Worm (Caenorhabditis elegans) whole organism, L4 larva: ENCODE results near the gene srz-102.
A peak's percentile ranks its signal among the peaks of the same experiment; 100 is the strongest.

Experiments used
- F26F4.8 ChIP-seq: fragments of 200-800 bp; sonication (Bioruptor generic); conservative IDR thresholded peaks from 2 replicates; pipeline ENCODE4 v1.3.6; 2022; ENCODE audit warnings: missing genetic modification characterization, missing compliant biosample characterization
- F49E8.2 ChIP-seq: sonication (generic microtip); optimal IDR thresholded peaks from 2 replicates; lab custom pipeline; 2016; ENCODE audit warnings: missing compliant biosample characterization, mild to moderate bottlenecking, missing genetic modification characterization, borderline replicate concordance
- T20F7.1 ChIP-seq: fragments of 200-800 bp; sonication (Bioruptor generic); optimal IDR thresholded peaks from 2 replicates; lab custom pipeline; 2018; ENCODE audit warnings: mild to moderate bottlenecking, missing genetic modification characterization, missing compliant biosample characterization
- T26A8.4 ChIP-seq: fragments of 200-800 bp; sonication (Bioruptor generic); IDR thresholded peaks from 2 replicates; pipeline ENCODE4 v1.3.6; 2022; ENCODE audit warnings: missing genetic modification characterization, missing compliant biosample characterization
- Y105C5A.15 ChIP-seq: fragments of 200-800 bp; sonication (Bioruptor generic); IDR thresholded peaks from 2 replicates; pipeline ENCODE4 v1.3.6; 2022; ENCODE audit warnings: missing genetic modification characterization, missing compliant biosample characterization
- Y48G9A.11 ChIP-seq: fragments of 200-800 bp; sonication (Bioruptor generic); IDR thresholded peaks from 2 replicates; pipeline ENCODE4 v1.3.6; 2022; ENCODE audit warnings: missing genetic modification reagents, missing genetic modification characterization, missing compliant biosample characterization
- Y5F2A.4 ChIP-seq: fragments of 200-800 bp; sonication (Bioruptor generic); optimal IDR thresholded peaks from 2 replicates; lab custom pipeline; 2018; ENCODE audit warnings: mild to moderate bottlenecking, missing genetic modification characterization, missing compliant biosample characterization
- aha-1 ChIP-seq: fragments of 150-350 bp; peaks from one replicate; lab custom pipeline; 2014; ENCODE audit warnings: missing biosample characterization, missing genetic modification characterization
- aly-2 ChIP-seq: sonication (generic microtip); optimal IDR thresholded peaks from 2 replicates; lab custom pipeline; 2018; ENCODE audit warnings: missing biosample characterization, missing genetic modification characterization
- arid-1 ChIP-seq: fragments of 200-800 bp; sonication (Bioruptor generic); conservative IDR thresholded peaks from 2 replicates; pipeline ENCODE4 v1.3.6; 2022; ENCODE audit warnings: missing genetic modification reagents, missing genetic modification characterization, missing compliant biosample characterization
- attf-4 ChIP-seq: sonication (generic microtip); optimal IDR thresholded peaks from 3 replicates; lab custom pipeline; 2017; ENCODE audit warnings: missing biosample characterization, missing genetic modification characterization
- ceh-20 ChIP-seq: fragments of 200-800 bp; sonication (Bioruptor generic); IDR thresholded peaks from 2 replicates; pipeline ENCODE4 v1.3.6; 2022; ENCODE audit warnings: missing genetic modification reagents, missing genetic modification characterization, missing compliant biosample characterization
- ceh-28 ChIP-seq: fragments of 150-350 bp; optimal IDR thresholded peaks from 2 replicates; lab custom pipeline; 2014; ENCODE audit warnings: missing biosample characterization, missing genetic modification reagents, missing genetic modification characterization
- ceh-82 ChIP-seq: sonication (generic microtip); optimal IDR thresholded peaks from 2 replicates; lab custom pipeline; 2017; ENCODE audit warnings: missing biosample characterization, missing genetic modification characterization
- ces-1 ChIP-seq: fragments of 150-350 bp; sonication (generic microtip); optimal IDR thresholded peaks from 4 replicates; lab custom pipeline; 2014; ENCODE audit warnings: missing biosample characterization, missing genetic modification reagents, missing genetic modification characterization
- daf-12 ChIP-seq: fragments of 150-350 bp; optimal IDR thresholded peaks from 2 replicates; lab custom pipeline; 2014; ENCODE audit warnings: missing biosample characterization, missing genetic modification reagents, missing genetic modification characterization
- daf-16 ChIP-seq, 3 experiments: sonication (generic microtip); optimal IDR thresholded peaks; 2 replicates each; lab custom pipeline; 2016 to 2017; ENCODE audit warnings: missing genetic modification characterization in 3 of 3, missing genetic modification reagents in 3 of 3, mild to moderate bottlenecking in 2 of 3, missing compliant biosample characterization in 2 of 3, missing biosample characterization in 1 of 3, moderate library complexity in 1 of 3
- daf-8 ChIP-seq: fragments of 200-800 bp; sonication (Bioruptor generic); IDR thresholded peaks from 2 replicates; pipeline ENCODE4 v1.3.6; 2022; ENCODE audit warnings: missing genetic modification characterization, missing compliant biosample characterization
- dmd-6 ChIP-seq: fragments of 200-800 bp; sonication (Bioruptor generic); IDR thresholded peaks from 2 replicates; pipeline ENCODE4 v1.3.6; 2022; ENCODE audit warnings: missing genetic modification reagents, missing genetic modification characterization, missing compliant biosample characterization
- duxl-1 ChIP-seq: sonication (generic microtip); optimal IDR thresholded peaks from 2 replicates; lab custom pipeline; 2016; ENCODE audit warnings: mild to moderate bottlenecking, missing genetic modification characterization, moderate library complexity, missing compliant biosample characterization; ENCODE audit not compliant: poor library complexity
- egl-27 ChIP-seq: sonication (generic microtip); optimal IDR thresholded peaks from 3 replicates; lab custom pipeline; 2017; ENCODE audit warnings: missing biosample characterization, missing genetic modification reagents, missing genetic modification characterization
- egl-43 ChIP-seq: fragments of 200-800 bp; sonication (Bioruptor generic); IDR thresholded peaks from 2 replicates; pipeline ENCODE4 v1.3.6; 2022; ENCODE audit warnings: missing genetic modification reagents, missing genetic modification characterization, missing compliant biosample characterization
- fkh-10 ChIP-seq: fragments of 150-350 bp; optimal IDR thresholded peaks from 2 replicates; lab custom pipeline; 2014; ENCODE audit warnings: missing biosample characterization, missing genetic modification reagents, missing genetic modification characterization
- hif-1 ChIP-seq, 2 experiments: sonication (generic microtip); optimal IDR thresholded peaks; 2 replicates each; lab custom pipeline; 2016 to 2017; ENCODE audit warnings: missing compliant biosample characterization in 2 of 2, missing genetic modification characterization in 2 of 2, missing genetic modification reagents in 2 of 2, missing genotype in 2 of 2, mild to moderate bottlenecking in 1 of 2
- hlh-30 ChIP-seq: sonication (generic microtip); optimal IDR thresholded peaks from 2 replicates; lab custom pipeline; 2017; ENCODE audit warnings: antibody characterized with exemption, mild to moderate bottlenecking, missing genetic modification characterization, missing compliant biosample characterization; ENCODE audit not compliant: insufficient read depth
- lim-7 ChIP-seq: fragments of 200-800 bp; sonication (Bioruptor generic); IDR thresholded peaks from 2 replicates; pipeline ENCODE4 v1.3.6; 2022; ENCODE audit warnings: missing genetic modification characterization, missing compliant biosample characterization
- lin-1 ChIP-seq: fragments of 200-800 bp; sonication (Bioruptor generic); IDR thresholded peaks from 2 replicates; pipeline ENCODE4 v1.3.6; 2022; ENCODE audit warnings: missing genetic modification reagents, missing genetic modification characterization, missing compliant biosample characterization
- lin-13 ChIP-seq: fragments of 150-350 bp; optimal IDR thresholded peaks from 2 replicates; lab custom pipeline; 2014; ENCODE audit warnings: missing biosample characterization, missing genetic modification reagents, missing genetic modification characterization
- lin-38 ChIP-seq: fragments of 200-800 bp; sonication (Bioruptor generic); IDR thresholded peaks from 2 replicates; pipeline ENCODE4 v1.3.6; 2022; ENCODE audit warnings: missing genetic modification reagents, missing genetic modification characterization, missing compliant biosample characterization
- nhr-28 ChIP-seq: fragments of 150-350 bp; optimal IDR thresholded peaks from 2 replicates; lab custom pipeline; 2014; ENCODE audit warnings: missing biosample characterization, missing genetic modification characterization
- nhr-41 ChIP-seq: fragments of 200-800 bp; sonication (Bioruptor generic); IDR thresholded peaks from 2 replicates; pipeline ENCODE4 v1.3.6; 2022; ENCODE audit warnings: missing genetic modification reagents, missing genetic modification characterization, missing compliant biosample characterization
- nhr-77 ChIP-seq: fragments of 150-350 bp; optimal IDR thresholded peaks from 2 replicates; lab custom pipeline; 2014; ENCODE audit warnings: missing biosample characterization, missing genetic modification characterization
- php-3 ChIP-seq: fragments of 200-800 bp; sonication (Bioruptor generic); IDR thresholded peaks from 2 replicates; pipeline ENCODE4 v1.3.6; 2022; ENCODE audit warnings: missing genetic modification reagents, missing genetic modification characterization, missing compliant biosample characterization
- rbr-2 ChIP-seq: sonication (generic microtip); optimal IDR thresholded peaks from 2 replicates; lab custom pipeline; 2016; ENCODE audit warnings: missing genotype, missing genetic modification characterization, missing compliant biosample characterization
- skn-1 ChIP-seq: fragments of 150-350 bp; optimal IDR thresholded peaks from 2 replicates; lab custom pipeline; 2014; ENCODE audit warnings: missing biosample characterization, missing genetic modification characterization
- spr-1 ChIP-seq: sonication (generic microtip); optimal IDR thresholded peaks from 2 replicates; lab custom pipeline; 2016; ENCODE audit warnings: mild to moderate bottlenecking, missing genetic modification characterization, missing compliant biosample characterization
- tag-97 ChIP-seq: fragments of 200-800 bp; sonication (Bioruptor generic); IDR thresholded peaks from 2 replicates; pipeline ENCODE4 v1.3.6; 2022; ENCODE audit warnings: missing genetic modification characterization, missing compliant biosample characterization
- tra-1 ChIP-seq: fragments of 200-800 bp; sonication (Bioruptor generic); IDR thresholded peaks from 2 replicates; pipeline ENCODE4 v1.3.6; 2022; ENCODE audit warnings: missing genetic modification reagents, missing genetic modification characterization, missing compliant biosample characterization
- unc-62 ChIP-seq, 3 experiments: fragments of 150-350 bp in 1 of 3; sonication (generic microtip); optimal IDR thresholded peaks in 2 of 3; peaks in 1 of 3; 1 replicate in 1 of 3; 2 replicates in 2 of 3; lab custom pipeline; 2014 to 2017; ENCODE audit warnings: missing biosample characterization in 3 of 3, missing genetic modification characterization in 3 of 3, missing genetic modification reagents in 3 of 3, missing genotype in 1 of 3
- vab-7 ChIP-seq: fragments of 200-800 bp; sonication (Bioruptor generic); IDR thresholded peaks from 2 replicates; pipeline ENCODE4 v1.3.6; 2022; ENCODE audit warnings: missing genetic modification reagents, missing genetic modification characterization, missing compliant biosample characterization
- ztf-11 ChIP-seq: fragments of 150-350 bp; optimal IDR thresholded peaks from 2 replicates; lab custom pipeline; 2014; ENCODE audit warnings: missing biosample characterization, missing genetic modification characterization
- ztf-7 ChIP-seq: fragments of 150-350 bp; optimal IDR thresholded peaks from 2 replicates; lab custom pipeline; 2014; ENCODE audit warnings: missing biosample characterization, missing genetic modification characterization

srz-102 gene

DNA sequence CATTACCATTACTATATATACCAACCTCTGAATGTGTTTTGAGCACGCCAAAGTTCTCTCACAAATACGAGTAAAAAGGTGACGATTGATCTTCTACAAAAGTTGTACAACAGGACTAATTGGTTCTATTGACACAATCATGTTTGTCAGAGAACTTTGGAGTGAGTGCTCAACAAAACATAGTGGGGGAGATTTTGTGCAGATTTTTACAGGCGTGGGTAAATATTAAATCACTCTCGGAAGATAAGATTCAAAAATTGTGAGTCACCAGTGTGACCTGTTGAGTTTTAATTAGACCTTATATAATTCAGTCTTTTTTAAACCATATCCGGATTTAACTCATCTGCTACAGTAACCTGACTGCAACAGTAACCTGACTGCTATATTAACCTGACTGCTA is 15.1 kb upstream of the srz-102 start, which contains the start of gene F14F8.8:
Gene F14F8.8 (minus strand): TSS at position 101 of the 400 bp plus-strand sequence.
- TF ChIP-seq ztf-7 (tag; lab: Kevin White, UChicago): no peak
- TF ChIP-seq php-3: no peak
- no peak for TF ChIP-seq T20F7.1 (GFP tag; lab: Kevin White, UChicago)
- no peak for TF ChIP-seq lin-38 (GFP tag; lab: Robert Waterston, UW)
- TF ChIP-seq tra-1: no peak
- no peak for TF ChIP-seq duxl-1 (tag; lab: Kevin White, UChicago)
- no peak for TF ChIP-seq lin-1
- no peak for TF ChIP-seq hlh-30 (tag; lab: Kevin White, UChicago)
- TF ChIP-seq ceh-82 (tag; lab: Kevin White, UChicago): no peak
- no peak for TF ChIP-seq nhr-77 (tag; lab: Kevin White, UChicago)
- no peak for TF ChIP-seq ceh-20 (GFP tag; lab: Robert Waterston, UW)
- TF ChIP-seq nhr-41 (GFP tag; lab: Robert Waterston, UW): no peak
- TF ChIP-seq fkh-10 (GFP tag; lab: Kevin White, UChicago): no peak
- TF ChIP-seq nhr-28 (tag; lab: Kevin White, UChicago): no peak
- TF ChIP-seq arid-1 (GFP tag; lab: Robert Waterston, UW): no peak
- no peak for TF ChIP-seq daf-12 (tag; lab: Kevin White, UChicago)

DNA sequence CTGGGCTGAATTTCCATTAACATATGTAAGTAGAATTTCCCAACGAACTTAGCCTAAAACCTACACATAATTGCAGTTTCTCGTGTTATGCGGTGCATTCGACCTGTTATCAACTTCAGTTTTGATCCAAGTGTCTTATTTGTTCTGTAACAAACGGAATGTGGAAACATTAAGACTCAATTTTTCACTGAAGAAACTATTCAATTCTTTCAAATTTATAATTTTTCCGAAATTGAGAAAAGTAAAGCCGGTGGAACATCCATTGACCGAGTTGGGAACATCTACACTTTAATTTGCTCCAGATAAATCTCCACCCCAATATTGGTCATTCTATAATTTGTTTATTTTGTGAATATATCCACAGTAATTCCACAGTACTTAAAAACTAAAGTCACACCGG is 12.9 kb upstream of the srz-102 start:
- TF ChIP-seq lin-13: no peak
- no peak for TF ChIP-seq vab-7 (GFP tag; lab: Robert Waterston, UW)
- peak in 1 of 2 experiments; percentile 80 for TF ChIP-seq unc-62 (GFP tag; optimal IDR thresholded peaks at IDR 0.05 in 1 of 2; lab: Kevin White, UChicago)
- TF ChIP-seq unc-62 (tag; optimal IDR thresholded peaks at IDR 0.05; lab: Kevin White, UChicago): no peak
- peak; percentile 91 for TF ChIP-seq aha-1 (tag; lab: Kevin White, UChicago)

DNA sequence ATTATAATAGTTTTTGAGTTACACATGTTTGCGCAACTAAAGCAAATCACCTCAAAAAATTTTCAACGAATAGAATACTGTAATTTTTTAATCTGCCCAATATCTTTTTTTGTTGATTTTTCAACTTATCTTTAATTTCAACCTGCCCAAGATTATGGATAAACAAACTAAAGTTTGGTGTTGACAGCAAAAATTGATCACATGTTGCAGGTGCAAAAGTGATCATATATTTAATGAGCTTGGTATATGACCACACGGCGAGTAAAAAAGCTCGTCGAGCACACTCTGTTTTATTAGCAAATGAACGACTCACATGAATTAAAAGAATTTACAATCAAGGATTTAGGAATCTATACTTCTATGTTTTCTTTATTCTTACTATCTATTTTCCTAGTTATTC is 11.8 kb upstream of the srz-102 start, which contains the start of gene srz-1:
Gene srz-1 (plus strand): TSS at position 301 of the 400 bp plus-strand sequence.
- no peak for TF ChIP-seq php-3
- no peak for TF ChIP-seq attf-4 (tag; lab: Kevin White, UChicago)

DNA sequence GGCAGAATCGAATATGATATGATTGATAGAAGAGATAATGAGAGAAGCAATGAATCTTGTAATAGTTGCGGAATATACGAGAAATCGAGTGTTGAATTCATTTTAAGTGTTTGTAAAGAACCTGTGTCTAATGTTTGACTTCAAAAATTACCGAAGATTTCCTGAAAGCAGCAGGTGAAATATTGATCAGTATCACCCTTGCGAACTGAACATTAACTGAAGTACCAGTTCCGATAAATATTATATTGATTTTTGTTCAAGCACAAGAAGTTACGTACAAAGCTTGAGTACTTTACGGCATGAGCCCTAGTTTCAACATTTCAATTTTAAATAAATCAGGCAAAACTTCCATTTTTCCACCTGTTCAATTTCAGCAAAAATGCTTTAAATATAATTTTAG is 8.1 kb upstream of the srz-102 start, which contains the start of gene srz-103:
Gene srz-103 (minus strand): TSS at position 101 of the 400 bp plus-strand sequence.
- TF ChIP-seq Y48G9A.11 (GFP tag; lab: Robert Waterston, UW) (no peak), hif-1 (tag; optimal IDR thresholded peaks at IDR 0.05; lab: Kevin White, UChicago) (no peak)
- TF ChIP-seq, all 104 proteins: peak for 0

DNA sequence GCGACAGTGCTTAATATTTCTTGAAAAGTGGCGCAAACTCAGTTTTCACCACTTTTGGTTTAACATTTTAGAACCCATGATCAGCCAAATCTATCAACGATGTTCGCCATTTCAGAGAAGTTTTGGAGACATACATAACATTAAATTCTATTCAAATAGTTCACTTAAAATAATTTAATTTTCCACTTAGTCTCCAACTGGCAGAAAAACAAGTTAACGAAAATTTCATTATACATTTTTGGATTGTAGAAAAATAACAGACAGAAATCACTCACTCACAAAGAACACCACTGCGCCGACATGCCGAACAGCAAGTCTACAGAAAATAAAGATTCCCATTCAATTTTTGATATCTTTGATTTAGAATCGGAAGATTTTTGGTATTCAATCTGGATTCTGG is 7.3 kb upstream of the srz-102 start, which contains the start of gene srw-44:
Gene srw-44 (plus strand): TSS at position 301 of the 400 bp plus-strand sequence.
- TF ChIP-seq spr-1: no peak
- no peak for TF ChIP-seq lim-7 (GFP tag; lab: Robert Waterston, UW)
- no peak for TF ChIP-seq daf-8 (GFP tag; lab: Robert Waterston, UW)
- no peak for TF ChIP-seq dmd-6 (GFP tag; lab: Robert Waterston, UW)
- TF ChIP-seq ceh-28: no peak
- no peak for TF ChIP-seq tag-97 (GFP tag; lab: Robert Waterston, UW)
- TF ChIP-seq unc-62 (GFP tag; optimal IDR thresholded peaks at IDR 0.05 in 1 of 2; lab: Kevin White, UChicago): peak in 1 of 2 experiments; percentile 58
- no peak for TF ChIP-seq unc-62 (tag; optimal IDR thresholded peaks at IDR 0.05; lab: Kevin White, UChicago)
- TF ChIP-seq F26F4.8 (GFP tag; lab: Robert Waterston, UW): no peak
- TF ChIP-seq ces-1: no peak

DNA sequence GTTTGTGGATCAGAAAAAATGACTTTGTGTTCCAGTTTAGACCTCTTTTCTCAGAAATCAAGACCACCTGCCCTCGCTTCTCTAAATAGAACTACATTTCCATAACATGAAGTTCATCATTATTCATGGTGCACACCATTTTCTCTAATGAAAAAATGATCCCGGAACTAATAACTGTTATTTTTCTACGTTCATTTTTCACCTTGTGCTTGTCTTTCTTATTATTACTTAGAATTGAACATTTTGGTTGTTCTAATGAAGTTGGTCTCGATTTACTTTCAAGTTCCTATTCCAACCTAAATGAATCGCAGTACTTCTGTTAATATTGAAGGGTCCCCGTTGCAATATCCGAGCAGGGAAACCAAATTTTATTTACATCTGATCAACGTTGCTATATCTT is 4.4 kb upstream of the srz-102 start, which contains the start of gene srw-36:
Gene srw-36 (plus strand): TSS at position 301 of the 400 bp plus-strand sequence.
- TF ChIP-seq egl-27 (tag; lab: Kevin White, UChicago) (no peak), skn-1 (no peak), F49E8.2 (tag; lab: Kevin White, UChicago) (no peak), Y5F2A.4 (no peak), attf-4 (tag; lab: Kevin White, UChicago) (no peak), rbr-2 (tag; lab: Kevin White, UChicago) (no peak), Y105C5A.15 (no peak), egl-43 (GFP tag; lab: Robert Waterston, UW) (no peak), T26A8.4 (GFP tag; lab: Robert Waterston, UW) (no peak), ztf-11 (tag; lab: Kevin White, UChicago) (no peak), aly-2 (tag; lab: Kevin White, UChicago) (no peak), daf-16 (GFP tag; optimal IDR thresholded peaks at IDR 0.05; lab: Kevin White, UChicago) (no peak), daf-16 (tag; optimal IDR thresholded peaks at IDR 0.05; lab: Kevin White, UChicago) (no peak), lin-1 (no peak)
